Fruit fly (Drosophila melanogaster): ENCODE data around the gene CG34112.

CG34112 gene

dm6 chr3R:4394117-4394516, at the start of gene CG34112:
Gene CG34112 (minus strand): TSS chr3R:4394259.
- TF ChIP-seq CG11617 (GFP tag; optimal IDR thresholded peaks at IDR 0.05), result no peak
- no peak for TF ChIP-seq pad (GFP tag; optimal IDR thresholded peaks at IDR 0.05)
- peak; percentile 52 for TF ChIP-seq Mnt (GFP tag; optimal IDR thresholded peaks at IDR 0.05)
- no peak for TF ChIP-seq CG5204 (GFP tag; optimal IDR thresholded peaks at IDR 0.05)
- no peak for TF ChIP-seq Hr96 (GFP tag; optimal IDR thresholded peaks at IDR 0.05)
- peak; percentile 15 for TF ChIP-seq tj (GFP tag; optimal IDR thresholded peaks at IDR 0.05)

- no peak for TF ChIP-seq cnc (optimal IDR thresholded peaks at IDR 0.05)
- TF ChIP-seq CG7101 (tag; optimal IDR thresholded peaks at IDR 0.05), result no peak
- no peak for TF ChIP-seq CG11617 (GFP tag; optimal IDR thresholded peaks at IDR 0.05)
- TF ChIP-seq kay (GFP tag; ENCODE audit: borderline replicate concordance), result no peak
- no peak for TF ChIP-seq CG1620 (GFP tag; optimal IDR thresholded peaks at IDR 0.05)
These were observed 43.8 kb upstream of the CG34112 start for dm6 chr3R:4437817-4438216.

DNA sequence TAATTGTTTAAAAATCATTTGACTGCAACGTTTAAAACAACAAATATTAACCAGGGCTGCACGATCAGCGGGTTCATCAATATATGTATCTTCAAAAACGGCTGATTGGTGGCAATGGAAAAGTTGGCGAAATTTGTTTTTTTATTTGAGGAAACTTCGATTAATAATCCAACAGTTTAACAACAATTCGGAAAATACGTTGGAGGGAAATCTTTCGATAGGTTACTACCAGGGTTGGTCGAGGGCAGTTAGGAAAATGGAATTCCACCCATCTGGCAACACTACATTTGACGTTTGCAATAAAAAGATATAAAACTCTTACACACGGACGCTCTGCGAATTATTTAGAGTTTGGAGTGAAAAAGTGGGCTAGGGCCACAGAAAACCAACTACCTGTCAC, 43.1 kb upstream of the CG34112 start, which contains the start of the genes Lipt2 and CG14650:
Gene Lipt2, minus strand, starts transcription at position 217 of the 400 bp plus-strand sequence.
Gene CG14650, plus strand, starts transcription at position 275 of the 400 bp plus-strand sequence.
- TF ChIP-seq pad (GFP tag; optimal IDR thresholded peaks at IDR 0.05) (peak; percentile 9), CG7045 (GFP tag; optimal IDR thresholded peaks at IDR 0.05) (peak; percentile 38), CG1620 (GFP tag; optimal IDR thresholded peaks at IDR 0.05) (peak; percentile 73), Crg-1 (GFP tag; optimal IDR thresholded peaks at IDR 0.05) (peak; percentile 65), CG7101 (tag; optimal IDR thresholded peaks at IDR 0.05) (peak; percentile 62), Mnt (GFP tag; optimal IDR thresholded peaks at IDR 0.05) (peak; percentile 72), cnc (optimal IDR thresholded peaks at IDR 0.05) (no peak), Hr96 (GFP tag; optimal IDR thresholded peaks at IDR 0.05) (peak; percentile 80), cic (GFP tag; optimal IDR thresholded peaks at IDR 0.05) (peak; percentile 0), ovo (GFP tag; optimal IDR thresholded peaks at IDR 0.05) (no peak), toe (GFP tag; optimal IDR thresholded peaks at IDR 0.05) (no peak), CG12768 (GFP tag; optimal IDR thresholded peaks at IDR 0.05) (no peak), Clk (GFP tag; optimal IDR thresholded peaks at IDR 0.05) (peak; percentile 61), kay (GFP tag; ENCODE audit: borderline replicate concordance) (no peak), CG14711 (tag; optimal IDR thresholded peaks at IDR 0.05) (peak; percentile 53), CG33017 (tag; optimal IDR thresholded peaks at IDR 0.05) (peak; percentile 25), CG5204 (GFP tag; optimal IDR thresholded peaks at IDR 0.05) (no peak), CG11617 (GFP tag; optimal IDR thresholded peaks at IDR 0.05) (peak; percentile 67), bab1 (GFP tag; optimal IDR thresholded peaks at IDR 0.05) (peak; percentile 70), tj (GFP tag; optimal IDR thresholded peaks at IDR 0.05) (peak; percentile 55)

DNA sequence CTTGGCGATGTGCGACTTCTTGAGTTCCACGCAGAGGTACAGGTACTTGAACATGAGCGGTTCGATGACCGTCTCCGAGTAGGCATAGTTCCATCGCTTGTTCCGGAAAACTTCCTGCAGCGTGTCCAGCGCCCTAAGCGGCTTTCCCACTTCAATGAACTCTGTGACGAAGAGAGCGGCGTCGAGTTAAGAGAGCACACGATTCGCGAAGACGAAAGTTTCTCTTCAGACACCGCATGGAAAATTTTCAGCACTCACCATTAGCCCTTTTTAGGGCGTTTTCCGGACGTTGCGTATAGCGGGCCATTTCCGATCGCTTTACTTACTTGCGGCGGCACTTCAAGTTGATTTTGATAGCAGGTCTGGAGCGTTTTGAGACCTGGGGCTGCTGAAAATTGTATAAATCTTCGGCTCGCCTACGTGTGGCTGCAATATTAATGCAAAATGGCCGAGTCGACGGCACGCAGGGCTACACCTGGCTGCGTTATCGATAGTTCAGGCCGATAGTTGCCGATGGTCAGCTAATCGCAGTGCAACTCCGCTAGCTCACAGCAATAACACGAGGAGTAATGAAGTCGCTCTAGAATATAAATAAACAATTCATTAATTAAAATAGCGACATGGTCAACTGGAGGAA, 39.5 kb upstream of the CG34112 start, which contains the start of the genes eIF3a and CG1074:
Gene eIF3a, minus strand, starts transcription at position 455 of the 637 bp plus-strand sequence.
Gene CG1074, plus strand, starts transcription at position 525 of the 637 bp plus-strand sequence.
- TF ChIP-seq pad (GFP tag; optimal IDR thresholded peaks at IDR 0.05) (peak; percentile 66), CG14711 (tag; optimal IDR thresholded peaks at IDR 0.05) (peak; percentile 63), CG1620 (GFP tag; optimal IDR thresholded peaks at IDR 0.05) (peak; percentile 82), bab1 (GFP tag; optimal IDR thresholded peaks at IDR 0.05) (peak; percentile 84), CG7101 (tag; optimal IDR thresholded peaks at IDR 0.05) (peak; percentile 82), cnc (optimal IDR thresholded peaks at IDR 0.05) (no peak), cic (GFP tag; optimal IDR thresholded peaks at IDR 0.05) (peak; percentile 38), Hr96 (GFP tag; optimal IDR thresholded peaks at IDR 0.05) (no peak), CG33017 (tag; optimal IDR thresholded peaks at IDR 0.05) (peak; percentile 27), CG11617 (GFP tag; optimal IDR thresholded peaks at IDR 0.05) (peak; percentile 84), CG12768 (GFP tag; optimal IDR thresholded peaks at IDR 0.05) (peak; percentile 70), kay (GFP tag; ENCODE audit: borderline replicate concordance) (no peak), toe (GFP tag; optimal IDR thresholded peaks at IDR 0.05) (no peak), ovo (GFP tag; optimal IDR thresholded peaks at IDR 0.05) (peak; percentile 40), CG7045 (GFP tag; optimal IDR thresholded peaks at IDR 0.05) (peak; percentile 61), Mnt (GFP tag; optimal IDR thresholded peaks at IDR 0.05) (peak; percentile 96), tj (GFP tag; optimal IDR thresholded peaks at IDR 0.05) (peak; percentile 71), Crg-1 (GFP tag; optimal IDR thresholded peaks at IDR 0.05) (peak; percentile 64), Clk (GFP tag; optimal IDR thresholded peaks at IDR 0.05) (peak; percentile 57), CG5204 (GFP tag; optimal IDR thresholded peaks at IDR 0.05) (no peak)

DNA sequence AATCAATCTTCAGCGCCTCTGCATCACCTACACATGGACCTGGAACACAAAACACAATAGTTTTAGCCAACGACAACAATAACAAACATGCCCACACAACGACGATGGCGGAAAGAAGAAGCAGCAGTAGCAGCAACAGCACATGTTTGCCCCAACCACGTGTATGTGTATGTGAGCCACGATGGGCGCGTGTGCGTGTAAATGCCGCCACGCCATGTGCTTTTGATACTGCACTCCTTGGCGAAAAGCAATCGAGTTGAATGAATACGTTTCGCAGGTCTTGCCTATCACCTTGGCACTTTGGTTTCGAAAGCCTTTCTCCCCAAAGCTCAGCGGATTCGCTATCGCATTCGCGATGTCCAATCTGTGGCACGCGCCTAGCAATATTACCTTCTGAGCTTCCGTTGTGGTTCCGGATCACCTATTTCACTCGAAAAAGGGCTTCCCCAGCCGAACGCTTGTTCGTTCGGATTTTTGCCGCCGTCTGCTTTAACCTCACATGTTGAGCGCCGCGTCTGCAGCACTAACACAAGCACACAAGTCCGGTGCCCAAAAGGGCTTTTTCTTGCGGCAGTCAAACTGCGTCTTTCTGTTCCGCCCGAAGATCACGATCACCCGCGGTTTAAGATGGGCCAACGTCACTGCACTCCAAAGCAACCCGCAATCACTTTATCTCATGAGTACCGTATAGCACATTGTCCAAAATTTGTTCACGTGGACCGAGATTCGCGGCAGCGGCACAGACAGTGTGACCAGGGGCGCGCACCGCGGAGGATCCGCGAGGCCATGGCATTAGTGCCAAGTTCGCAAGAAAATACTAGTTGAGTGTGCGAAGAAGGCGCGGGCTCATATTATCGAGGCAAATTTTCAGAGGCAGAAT, 34.8 kb upstream of the CG34112 start, which contains the start of gene srl:
Gene srl, minus strand, starts transcription at position 751 of the 880 bp plus-strand sequence.
- TF ChIP-seq CG14711 (tag; optimal IDR thresholded peaks at IDR 0.05) (no peak), CG7045 (GFP tag; optimal IDR thresholded peaks at IDR 0.05) (no peak), tj (GFP tag; optimal IDR thresholded peaks at IDR 0.05) (peak; percentile 66), CG11617 (GFP tag; optimal IDR thresholded peaks at IDR 0.05) (peak; percentile 17), pad (GFP tag; optimal IDR thresholded peaks at IDR 0.05) (no peak), CG5204 (GFP tag; optimal IDR thresholded peaks at IDR 0.05) (no peak), CG7101 (tag; optimal IDR thresholded peaks at IDR 0.05) (no peak), bab1 (GFP tag; optimal IDR thresholded peaks at IDR 0.05) (peak; percentile 61), ovo (GFP tag; optimal IDR thresholded peaks at IDR 0.05) (no peak), cic (GFP tag; optimal IDR thresholded peaks at IDR 0.05) (peak; percentile 63), Mnt (GFP tag; optimal IDR thresholded peaks at IDR 0.05) (peak; percentile 97), toe (GFP tag; optimal IDR thresholded peaks at IDR 0.05) (no peak), cnc (optimal IDR thresholded peaks at IDR 0.05) (no peak), CG12768 (GFP tag; optimal IDR thresholded peaks at IDR 0.05) (no peak), Clk (GFP tag; optimal IDR thresholded peaks at IDR 0.05) (no peak), Crg-1 (GFP tag; optimal IDR thresholded peaks at IDR 0.05) (no peak), CG33017 (tag; optimal IDR thresholded peaks at IDR 0.05) (no peak), Hr96 (GFP tag; optimal IDR thresholded peaks at IDR 0.05) (no peak), CG1620 (GFP tag; optimal IDR thresholded peaks at IDR 0.05) (no peak), kay (GFP tag; ENCODE audit: borderline replicate concordance) (no peak)

Data from whole organism, adult.